Worm (Caenorhabditis elegans) whole organism, L2 larva: ENCODE data around the gene ZC449.7.

Source experiments
- R02D3.7 ChIP-seq: fragments of 150-350 bp; optimal IDR thresholded peaks from 2 replicates; lab custom pipeline; 2014; ENCODE audit warnings: missing biosample characterization, missing genetic modification characterization
- alr-1 ChIP-seq: fragments of 150-350 bp; optimal IDR thresholded peaks from 2 replicates; lab custom pipeline; 2014; ENCODE audit warnings: missing biosample characterization, missing genetic modification characterization
- ama-1 ChIP-seq: fragments of 150-350 bp; optimal IDR thresholded peaks from 2 replicates; lab custom pipeline; 2018; ENCODE audit warnings: inconsistent platforms
- ceh-82 ChIP-seq: fragments of 150-350 bp; optimal IDR thresholded peaks from 2 replicates; lab custom pipeline; 2014; ENCODE audit warnings: missing biosample characterization, missing genetic modification characterization
- elt-1 ChIP-seq: fragments of 150-350 bp; optimal IDR thresholded peaks from 2 replicates; lab custom pipeline; 2014; ENCODE audit warnings: missing biosample characterization, missing genetic modification characterization
- lin-11 ChIP-seq: fragments of 150-350 bp; sonication (generic microtip); optimal IDR thresholded peaks from 2 replicates; lab custom pipeline; 2014; ENCODE audit warnings: missing biosample characterization, missing genetic modification characterization, inconsistent platforms, mixed read lengths
- lin-39 ChIP-seq: fragments of 150-350 bp; optimal IDR thresholded peaks from 2 replicates; lab custom pipeline; 2014; ENCODE audit warnings: missing biosample characterization, missing genetic modification reagents, missing genetic modification characterization
- mab-5 ChIP-seq: fragments of 150-350 bp; optimal IDR thresholded peaks from 2 replicates; lab custom pipeline; 2014; ENCODE audit warnings: missing biosample characterization, missing genetic modification characterization
- mbf-1 ChIP-seq: sonication (generic microtip); optimal IDR thresholded peaks from 2 replicates; lab custom pipeline; 2017; ENCODE audit warnings: missing biosample characterization, missing genetic modification characterization
- nhr-237 ChIP-seq: fragments of 150-350 bp; optimal IDR thresholded peaks from 2 replicates; lab custom pipeline; 2014; ENCODE audit warnings: missing biosample characterization, missing genetic modification characterization
- nhr-77 ChIP-seq: fragments of 150-350 bp; optimal IDR thresholded peaks from 2 replicates; lab custom pipeline; 2014; ENCODE audit warnings: missing biosample characterization, missing genetic modification characterization
- unc-62 ChIP-seq: fragments of 150-350 bp; optimal IDR thresholded peaks from 2 replicates; lab custom pipeline; 2014; ENCODE audit warnings: missing biosample characterization, missing genetic modification reagents, missing genetic modification characterization
- zag-1 ChIP-seq: fragments of 150-350 bp; optimal IDR thresholded peaks from 2 replicates; lab custom pipeline; 2014; ENCODE audit warnings: missing biosample characterization, missing genetic modification characterization

- TF ChIP-seq lin-39: no peak
- TF ChIP-seq R02D3.7 (tag; lab: Kevin White, UChicago): no peak
- TF ChIP-seq nhr-237 (tag; lab: Kevin White, UChicago): no peak
- TF ChIP-seq lin-11 (tag; lab: Kevin White, UChicago): no peak
- TF ChIP-seq elt-1 (tag; lab: Kevin White, UChicago): no peak
- no peak for TF ChIP-seq ama-1 (lab: Kevin White, UChicago)
- no peak for TF ChIP-seq mbf-1
- TF ChIP-seq alr-1 (tag; lab: Kevin White, UChicago): no peak
- TF ChIP-seq nhr-77 (tag; lab: Kevin White, UChicago): no peak
- TF ChIP-seq unc-62 (GFP tag; lab: Kevin White, UChicago): no peak
- TF ChIP-seq zag-1: no peak
- no peak for TF ChIP-seq ceh-82
- no peak for TF ChIP-seq mab-5
Measured at ce11 chrX:5037673-5038072, 23.8 kb downstream of the ZC449.7 start, which contains the start of gene ZC449.5.
